Fruit fly (Drosophila melanogaster): Measurements from ENCODE around the gene mab-21.

The mab-21 gene

DNA sequence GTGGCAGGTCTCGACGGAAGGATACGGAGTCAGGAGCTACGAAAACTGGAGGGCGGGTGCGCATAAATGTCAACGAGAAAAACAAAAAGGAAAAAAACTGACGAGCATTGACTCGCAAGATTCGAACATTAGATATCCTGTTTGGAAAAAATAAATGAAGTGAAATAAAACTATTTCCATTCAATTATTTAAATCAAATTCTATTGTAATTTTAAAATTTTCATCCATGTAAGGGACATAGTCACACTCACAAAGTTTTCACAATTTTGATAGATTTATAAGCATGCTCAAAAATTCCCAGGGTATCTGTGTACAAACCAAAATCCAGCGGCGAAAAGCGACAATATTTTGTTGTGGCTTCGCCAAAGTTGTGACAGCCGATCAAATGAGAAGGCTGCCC is 17.0 kb downstream of the mab-21 start (continued):
- TF ChIP-seq dimm (GFP tag; IDR thresholded peaks at IDR 0.05) (no peak), sc (optimal IDR thresholded peaks at IDR 0.05) (no peak), sc (GFP tag; optimal IDR thresholded peaks at IDR 0.05) (no peak), CG16779 (GFP tag; IDR thresholded peaks at IDR 0.05) (no peak), vvl (GFP tag; IDR thresholded peaks at IDR 0.05) (no peak), pho (GFP tag; optimal IDR thresholded peaks at IDR 0.05) (no peak), ham (GFP tag; IDR thresholded peaks at IDR 0.05) (no peak), tin (GFP tag; optimal IDR thresholded peaks at IDR 0.05) (peak; percentile 11), Dll (GFP tag; IDR thresholded peaks at IDR 0.05; ENCODE audit: partially characterized antibody) (no peak), cg (GFP tag; optimal IDR thresholded peaks at IDR 0.05) (no peak), sr (GFP tag; IDR thresholded peaks at IDR 0.05) (no peak), oc (tag; optimal IDR thresholded peaks at IDR 0.05) (no peak), Atf-2 (GFP tag; optimal IDR thresholded peaks at IDR 0.05) (no peak), usp (GFP tag; optimal IDR thresholded peaks at IDR 0.05) (no peak), gt (GFP tag; IDR thresholded peaks at IDR 0.05) (no peak), CG6791 (GFP tag; IDR thresholded peaks at IDR 0.05; ENCODE audit: partially characterized antibody) (no peak), Mrtf (GFP tag; IDR thresholded peaks at IDR 0.05) (no peak), CG14860 (GFP tag; IDR thresholded peaks at IDR 0.05; ENCODE audit: partially characterized antibody) (no peak), Dek (tag; optimal IDR thresholded peaks at IDR 0.05) (no peak), CG1647 (GFP tag; optimal IDR thresholded peaks at IDR 0.05) (no peak), sug (tag; optimal IDR thresholded peaks at IDR 0.05) (no peak), CG18011 (GFP tag; optimal IDR thresholded peaks at IDR 0.05) (no peak), nerfin-2 (GFP tag; IDR thresholded peaks at IDR 0.05; ENCODE audit: partially characterized antibody) (no peak), CG11504 (tag; optimal IDR thresholded peaks at IDR 0.05) (peak; percentile 52), wek (GFP tag; optimal IDR thresholded peaks at IDR 0.05) (no peak), CG1024 (GFP tag; IDR thresholded peaks at IDR 0.05) (no peak), CG10565 (GFP tag; optimal IDR thresholded peaks at IDR 0.05) (no peak), HLH54F (GFP tag; optimal IDR thresholded peaks at IDR 0.05) (no peak), CG7963 (GFP tag; IDR thresholded peaks at IDR 0.05; ENCODE audit: partially characterized antibody) (no peak), CG30020 (tag; optimal IDR thresholded peaks at IDR 0.05) (no peak), Pdp1 (GFP tag; optimal IDR thresholded peaks at IDR 0.05) (no peak), CG31441 (GFP tag; IDR thresholded peaks at IDR 0.05) (peak; percentile 29; the same call in 1 of the 2 replicates), Ets97D (GFP tag; optimal IDR thresholded peaks at IDR 0.05) (no peak), CG34376 (GFP tag; optimal IDR thresholded peaks at IDR 0.05) (no peak), CG8388 (GFP tag; optimal IDR thresholded peaks at IDR 0.05) (peak; percentile 31), ind (GFP tag; optimal IDR thresholded peaks at IDR 0.05) (no peak), CG33557 (GFP tag; optimal IDR thresholded peaks at IDR 0.05) (no peak), sqz (GFP tag; optimal IDR thresholded peaks at IDR 0.05) (no peak), ssp (GFP tag; IDR thresholded peaks at IDR 0.05) (no peak), tna (GFP tag; IDR thresholded peaks at IDR 0.05; ENCODE audit: partially characterized antibody) (no peak), Blimp-1 (GFP tag; optimal IDR thresholded peaks at IDR 0.05) (peak; percentile 49), bbx (GFP tag; IDR thresholded peaks at IDR 0.05; ENCODE audit: partially characterized antibody) (no peak), lov (optimal IDR thresholded peaks at IDR 0.05) (no peak), lov (GFP tag; IDR thresholded peaks at IDR 0.05) (no peak), Stat92E (GFP tag; optimal IDR thresholded peaks at IDR 0.05) (no peak), Ravus (GFP tag; IDR thresholded peaks at IDR 0.05) (no peak), CG12219 (GFP tag; optimal IDR thresholded peaks at IDR 0.05) (no peak), CG4854 (GFP tag; optimal IDR thresholded peaks at IDR 0.05) (no peak), Abd-B (GFP tag; optimal IDR thresholded peaks at IDR 0.05) (no peak), Chrac-16 (GFP tag; optimal IDR thresholded peaks at IDR 0.05) (peak; percentile 16), CG6272 (GFP tag; IDR thresholded peaks at IDR 0.05) (no peak)
